Worm (Caenorhabditis elegans): ENCODE data around the gene R05A10.3.

Gene R05A10.3

ce11 chrIV:14193196-14193595 is 16.9 kb upstream of the R05A10.3 start, which contains the start of gene K01G12.3:
Gene K01G12.3 (plus strand): TSS chrIV:14193496.
- TF ChIP-seq skn-1 (tag; optimal IDR thresholded peaks at IDR 0.05): no peak
- TF ChIP-seq sea-2 (GFP tag; optimal IDR thresholded peaks at IDR 0.05): no peak
- TF ChIP-seq fkh-10 (GFP tag; optimal IDR thresholded peaks at IDR 0.05): no peak
- TF ChIP-seq R02D3.7 (tag; optimal IDR thresholded peaks at IDR 0.05): no peak

- no peak for TF ChIP-seq hmg-11 (tag; optimal IDR thresholded peaks at IDR 0.05)
Measured at ce11 chrIV:14191919-14192318, 15.6 kb upstream of the R05A10.3 start, which contains the start of gene K01G12.22. Gene K01G12.22 (plus strand): TSS chrIV:14192219.

ce11 chrIV:14186264-14186663 is 10.0 kb upstream of the R05A10.3 start:
- TF ChIP-seq nhr-76 (tag; optimal IDR thresholded peaks at IDR 0.05): no peak
- TF ChIP-seq nhr-11 (tag; optimal IDR thresholded peaks at IDR 0.05): no peak
- TF ChIP-seq sea-2 (GFP tag; optimal IDR thresholded peaks at IDR 0.05): no peak
- no peak for TF ChIP-seq mdl-1 (tag; optimal IDR thresholded peaks at IDR 0.05)
- TF ChIP-seq lin-39 (tag; optimal IDR thresholded peaks at IDR 0.05): no peak
- TF ChIP-seq nhr-12 (tag; optimal IDR thresholded peaks at IDR 0.05): no peak
- TF ChIP-seq R02D3.7 (tag; optimal IDR thresholded peaks at IDR 0.05): no peak

ce11 chrIV:14182077-14182476 is 5.8 kb upstream of the R05A10.3 start, which contains the start of gene R05A10.1:
Gene R05A10.1 (plus strand): TSS chrIV:14182377.
- TF ChIP-seq R02D3.7 (tag; optimal IDR thresholded peaks at IDR 0.05) (no peak), elt-1 (tag; optimal IDR thresholded peaks at IDR 0.05) (no peak)

ce11 chrIV:14177058-14177457 is 785 bp upstream of the R05A10.3 start, which contains the start of gene R05A10.2:
Gene R05A10.2 (plus strand): TSS chrIV:14177271.
- TF ChIP-seq unc-39 (tag; optimal IDR thresholded peaks at IDR 0.05): no peak

- no peak for TF ChIP-seq nhr-28 (tag; optimal IDR thresholded peaks at IDR 0.05)
- no peak for TF ChIP-seq R02D3.7 (tag; optimal IDR thresholded peaks at IDR 0.05)
- TF ChIP-seq skn-1 (tag; optimal IDR thresholded peaks at IDR 0.05): no peak
- TF ChIP-seq mdl-1 (tag; optimal IDR thresholded peaks at IDR 0.05): no peak
- TF ChIP-seq nhr-237 (tag; optimal IDR thresholded peaks at IDR 0.05): no peak
- no peak for TF ChIP-seq unc-39 (tag; optimal IDR thresholded peaks at IDR 0.05)
- TF ChIP-seq daf-12 (tag; optimal IDR thresholded peaks at IDR 0.05): no peak
Measured at ce11 chrIV:14172181-14172580, 4.1 kb downstream of the R05A10.3 start, which contains the start of gene R05A10.4. Gene R05A10.4 (plus strand): TSS chrIV:14172481.

- TF ChIP-seq egl-5 (tag; optimal IDR thresholded peaks at IDR 0.05) (no peak), nhr-11 (tag; optimal IDR thresholded peaks at IDR 0.05) (no peak), daf-12 (tag; optimal IDR thresholded peaks at IDR 0.05) (no peak), ztf-4 (tag; optimal IDR thresholded peaks at IDR 0.05) (no peak), skn-1 (tag; optimal IDR thresholded peaks at IDR 0.05) (no peak), nhr-12 (tag; optimal IDR thresholded peaks at IDR 0.05) (no peak), nhr-67 (tag; optimal IDR thresholded peaks at IDR 0.05) (no peak), egl-27 (tag; optimal IDR thresholded peaks at IDR 0.05) (no peak), sea-2 (GFP tag; optimal IDR thresholded peaks at IDR 0.05) (no peak), ceh-16 (tag; optimal IDR thresholded peaks at IDR 0.05) (no peak), ceh-82 (tag; optimal IDR thresholded peaks at IDR 0.05) (no peak), fos-1 (tag; optimal IDR thresholded peaks at IDR 0.05) (no peak), lin-15B (tag; optimal IDR thresholded peaks at IDR 0.05) (no peak), nhr-28 (tag; optimal IDR thresholded peaks at IDR 0.05) (no peak), tbx-2 (tag; optimal IDR thresholded peaks at IDR 0.05) (no peak), lin-39 (tag; optimal IDR thresholded peaks at IDR 0.05) (no peak), nhr-77 (tag; optimal IDR thresholded peaks at IDR 0.05) (no peak), jun-1 (tag; optimal IDR thresholded peaks at IDR 0.05) (no peak), eor-1 (tag; optimal IDR thresholded peaks at IDR 0.05) (no peak), mdl-1 (tag; optimal IDR thresholded peaks at IDR 0.05) (no peak)
Measured at ce11 chrIV:14165476-14165875, 10.8 kb downstream of the R05A10.3 start, which contains the start of gene R05A10.6. Gene R05A10.6 (plus strand): TSS chrIV:14165776.

- no peak for TF ChIP-seq mdl-1 (tag; optimal IDR thresholded peaks at IDR 0.05)
Measured at ce11 chrIV:14164109-14164508, 12.2 kb downstream of the R05A10.3 start.

All from whole organism, L3 larva.